Fruit fly (Drosophila melanogaster) S2 (cell line): Measurements from ENCODE around the gene Nthl1.

Experiments
- CG8478 ChIP-seq: fragments of >200 bp; optimal IDR thresholded peaks from 2 replicates; lab custom pipeline; 2018
- CTCF ChIP-seq, 2 experiments: fragments of >200 bp; optimal IDR thresholded peaks; 2 replicates each; lab custom pipeline; 2018

DNA sequence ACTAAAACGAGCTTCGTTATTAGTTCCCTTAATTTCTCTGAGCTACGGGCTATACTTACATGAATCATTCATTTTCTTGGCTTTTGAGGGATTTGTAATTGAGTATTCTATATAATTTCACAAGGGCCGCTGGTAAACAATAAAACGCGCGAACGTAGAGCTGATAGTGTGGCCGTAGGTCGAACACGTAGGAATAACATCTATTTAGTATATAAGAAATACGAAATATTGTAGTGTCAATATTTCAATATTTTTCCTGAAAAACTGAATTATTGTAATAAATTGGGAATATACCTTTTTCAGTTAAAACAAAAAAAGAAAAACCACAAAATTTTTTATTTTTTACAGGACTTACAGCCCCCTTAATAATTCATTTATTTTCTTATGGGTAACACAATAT is 1.7 kb downstream of the Nthl1 start, which contains the start of gene RPA2:
- TF ChIP-seq CG8478 (lab: Kevin White, UChicago) (no peak), CTCF (optimal IDR thresholded peaks at IDR 0.05; lab: Kevin White, UChicago) (no peak)
